Worm (Caenorhabditis elegans) whole organism, L2 larva: ENCODE results near the gene T23E7.6.

Source experiments
- ceh-82 ChIP-seq: fragments of 150-350 bp; optimal IDR thresholded peaks from 2 replicates; lab custom pipeline; 2014; ENCODE audit warnings: missing biosample characterization, missing genetic modification characterization
- elt-1 ChIP-seq: fragments of 150-350 bp; optimal IDR thresholded peaks from 2 replicates; lab custom pipeline; 2014; ENCODE audit warnings: missing biosample characterization, missing genetic modification characterization
- lin-39 ChIP-seq: fragments of 150-350 bp; optimal IDR thresholded peaks from 2 replicates; lab custom pipeline; 2014; ENCODE audit warnings: missing biosample characterization, missing genetic modification reagents, missing genetic modification characterization
- nhr-11 ChIP-seq: fragments of 150-350 bp; optimal IDR thresholded peaks from 2 replicates; lab custom pipeline; 2014; ENCODE audit warnings: missing biosample characterization, missing genetic modification characterization
- nhr-77 ChIP-seq: fragments of 150-350 bp; optimal IDR thresholded peaks from 2 replicates; lab custom pipeline; 2014; ENCODE audit warnings: missing biosample characterization, missing genetic modification characterization
- unc-39 ChIP-seq: fragments of 150-350 bp; optimal IDR thresholded peaks from 2 replicates; lab custom pipeline; 2014; ENCODE audit warnings: missing biosample characterization, missing genetic modification characterization

ce11 chrX:17662146-17662545 is 22.5 kb downstream of the T23E7.6 start, which contains the start of gene nlp-6:
- TF ChIP-seq nhr-11 (no peak), elt-1 (tag; lab: Kevin White, UChicago) (no peak), nhr-77 (tag; lab: Kevin White, UChicago) (no peak), ceh-82 (no peak), unc-39 (tag; lab: Kevin White, UChicago) (no peak), lin-39 (tag; lab: Kevin White, UChicago) (no peak)
